Fruit fly (Drosophila melanogaster) S2 (cell line): Measurements from ENCODE around the gene CG7606.

Experiments
- CG8478 ChIP-seq: fragments of >200 bp; optimal IDR thresholded peaks from 2 replicates; lab custom pipeline; 2018
- CTCF ChIP-seq, 2 experiments: fragments of >200 bp; optimal IDR thresholded peaks; 2 replicates each; lab custom pipeline; 2018

dm6 chr3R:17631176-17631865, 35.0 kb downstream of the CG7606 start:
- TF ChIP-seq CG8478 (lab: Kevin White, UChicago) (no peak), CTCF (optimal IDR thresholded peaks at IDR 0.05; lab: Kevin White, UChicago) (no peak)
